Worm (Caenorhabditis elegans): ENCODE results near the gene alh-3.

DNA sequence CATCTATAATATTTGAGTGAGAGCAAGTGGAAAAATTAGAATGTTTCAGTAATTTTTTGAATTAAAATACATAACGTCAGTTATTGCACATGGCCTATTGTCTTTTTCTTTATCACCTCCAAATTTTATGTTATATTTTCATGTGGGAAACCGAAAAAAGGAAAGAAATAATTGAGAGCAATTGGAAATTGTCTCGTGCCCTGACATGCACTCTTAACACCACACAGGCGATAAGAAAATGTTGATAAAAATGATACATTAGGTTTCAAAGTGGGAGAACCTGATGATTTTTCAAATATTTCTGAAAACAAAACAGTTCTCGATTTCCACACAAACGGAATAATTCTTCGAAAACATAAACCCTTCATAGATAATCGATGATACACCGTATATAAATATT, 6.5 kb upstream of the alh-3 start, which contains the start of gene F13H10.3:
- no peak for TF ChIP-seq peb-1 (tag; optimal IDR thresholded peaks at IDR 0.05)
- TF ChIP-seq unc-62 (GFP tag; optimal IDR thresholded peaks at IDR 0.05): no peak
- no peak for TF ChIP-seq snpc-4 (tag; optimal IDR thresholded peaks at IDR 0.05)
- no peak for TF ChIP-seq lsy-2 (tag; optimal IDR thresholded peaks at IDR 0.05)
- no peak for TF ChIP-seq skn-1 (tag; optimal IDR thresholded peaks at IDR 0.05)
- no peak for TF ChIP-seq nhr-77 (tag; optimal IDR thresholded peaks at IDR 0.05)
- TF ChIP-seq lin-11 (tag; optimal IDR thresholded peaks at IDR 0.05): no peak
- no peak for TF ChIP-seq elt-1 (tag; optimal IDR thresholded peaks at IDR 0.05)
- no peak for TF ChIP-seq nhr-237 (tag; optimal IDR thresholded peaks at IDR 0.05)
